Worm (Caenorhabditis elegans): ENCODE measurements around the gene gmps-1.

Gene gmps-1

DNA sequence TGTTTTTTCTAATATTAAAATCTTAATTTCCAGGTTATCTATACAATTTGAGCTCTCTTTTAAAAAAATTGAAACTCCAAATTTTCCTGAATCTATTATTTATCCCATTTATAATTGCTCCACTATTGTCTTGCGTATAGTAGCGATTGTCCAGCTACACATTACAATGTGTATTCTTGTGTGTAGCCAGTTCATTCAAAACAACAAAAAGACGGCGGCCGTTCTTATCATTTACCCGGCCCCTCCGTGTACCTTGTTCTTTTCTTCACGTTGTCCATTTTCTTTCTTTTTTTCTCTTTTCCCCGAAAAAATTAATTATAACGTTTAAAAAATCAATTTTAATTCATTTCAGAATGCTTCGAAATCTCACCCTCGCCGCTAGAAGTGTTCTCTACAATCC, 47.8 kb downstream of the gmps-1 start, which contains the start of gene ech-4:
Gene ech-4, plus strand, starts transcription at position 353 of the 400 bp plus-strand sequence.
- TF ChIP-seq hmg-4 (GFP tag; optimal IDR thresholded peaks at IDR 0.05) = no peak
- TF ChIP-seq ets-7 (tag; optimal IDR thresholded peaks at IDR 0.05) = no peak
- no peak for TF ChIP-seq ceh-13 (GFP tag; optimal IDR thresholded peaks at IDR 0.05)
- TF ChIP-seq hmbx-1 (tag; optimal IDR thresholded peaks at IDR 0.05) = no peak
- no peak for TF ChIP-seq scrt-1 (GFP tag; IDR thresholded peaks at IDR 0.05)
- no peak for TF ChIP-seq hnd-1 (tag; optimal IDR thresholded peaks at IDR 0.05)
- TF ChIP-seq tbx-37 (GFP tag; conservative IDR thresholded peaks at IDR 0.05) = no peak
- TF ChIP-seq ama-1 (optimal IDR thresholded peaks at IDR 0.05) = no peak
- TF ChIP-seq ceh-36 (tag; optimal IDR thresholded peaks at IDR 0.05) = no peak
- TF ChIP-seq pes-1 (GFP tag; IDR thresholded peaks at IDR 0.05) = no peak
- no peak for TF ChIP-seq flt-1 (GFP tag; IDR thresholded peaks at IDR 0.05)
- TF ChIP-seq tbx-11 (GFP tag; IDR thresholded peaks at IDR 0.05) = no peak
- no peak for TF ChIP-seq F13C5.2 (tag; optimal IDR thresholded peaks at IDR 0.05)
- no peak for TF ChIP-seq B0310.2 (tag; optimal IDR thresholded peaks at IDR 0.05)
- no peak for TF ChIP-seq aly-1 (tag; optimal IDR thresholded peaks at IDR 0.05)
- TF ChIP-seq tra-4 (tag; optimal IDR thresholded peaks at IDR 0.05) = no peak

DNA sequence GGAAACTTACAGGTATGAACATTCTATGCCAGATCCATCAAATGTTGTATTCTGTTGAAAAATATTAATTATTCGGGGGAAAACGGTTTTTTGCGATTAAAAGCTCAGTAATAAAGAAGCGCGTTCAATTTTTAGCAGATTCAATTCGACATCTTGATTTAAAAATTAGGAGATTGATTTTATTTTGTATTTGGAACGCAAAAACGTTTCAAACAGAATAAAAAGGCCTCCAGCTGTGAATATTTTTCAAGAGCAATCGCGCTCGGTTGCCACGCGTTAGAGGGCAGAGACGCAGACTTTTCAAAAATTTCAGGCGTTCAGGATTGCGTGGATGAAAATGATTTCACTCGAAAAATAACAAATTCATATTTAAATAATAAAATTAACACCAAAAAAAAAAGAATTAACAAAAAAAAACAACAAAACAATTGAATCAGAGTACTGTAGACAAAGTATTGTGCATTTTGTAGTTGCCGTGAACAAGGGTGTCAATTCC, 48.5 kb downstream of the gmps-1 start, which contains the start of gene R06F6.8:
Gene R06F6.8, minus strand, starts transcription at position 51 of the 496 bp plus-strand sequence.
- no peak for TF ChIP-seq ceh-36 (tag; optimal IDR thresholded peaks at IDR 0.05)
- TF ChIP-seq pes-1 (GFP tag; IDR thresholded peaks at IDR 0.05) = 0 out of 2 replicates have a peak, but pooled peaks have one; percentile 13

Measured in whole organism, early embryonic.